Fruit fly (Drosophila melanogaster): ENCODE data around the gene CHKov1.

CHKov1 gene

DNA sequence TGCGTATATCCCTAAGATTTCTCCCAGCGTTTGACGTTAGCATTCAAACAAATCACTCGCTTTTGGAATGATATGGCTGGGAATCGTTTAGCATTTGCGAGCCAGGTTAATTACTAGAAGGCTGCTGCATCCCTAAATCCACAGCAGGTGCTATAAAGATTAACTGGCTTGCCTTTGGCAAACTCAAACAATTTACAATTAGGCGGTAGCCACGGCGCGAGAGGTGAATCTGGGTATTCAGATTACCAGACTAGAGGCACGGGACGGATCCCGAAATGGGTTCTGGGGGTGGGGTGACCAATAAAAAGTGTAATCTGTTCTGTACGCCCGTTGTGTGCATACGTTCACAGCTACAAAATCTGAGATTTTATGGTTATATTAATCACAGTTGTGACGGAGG lies 48.0 kb downstream of the CHKov1 start, which contains the start of gene CG11892:
Gene CG11892 (plus strand): TSS at position 384 of the 400 bp plus-strand sequence.
- peak; percentile 51 for TF ChIP-seq Hr83 (GFP tag; optimal IDR thresholded peaks at IDR 0.05; ENCODE audit: poor library complexity, severe bottlenecking)
- TF ChIP-seq Sp1 (GFP tag; optimal IDR thresholded peaks at IDR 0.05) = peak; percentile 55
- TF ChIP-seq rgr (GFP tag; optimal IDR thresholded peaks at IDR 0.05) = peak; percentile 36
- no peak for TF ChIP-seq psq (GFP tag; optimal IDR thresholded peaks at IDR 0.05)
- TF ChIP-seq OdsH (GFP tag; optimal IDR thresholded peaks at IDR 0.05) = peak; percentile 47
- no peak for TF ChIP-seq CG32264 (GFP tag; optimal IDR thresholded peaks at IDR 0.05)
- TF ChIP-seq Rel (GFP tag; optimal IDR thresholded peaks at IDR 0.05) = no peak
- TF ChIP-seq Rel (tag; optimal IDR thresholded peaks at IDR 0.05) = no peak
- no peak for TF ChIP-seq CrebA (GFP tag; optimal IDR thresholded peaks at IDR 0.05; ENCODE audit: borderline replicate concordance)
- peak; percentile 24 for TF ChIP-seq Hnf4 (GFP tag; optimal IDR thresholded peaks at IDR 0.05)
- peak; percentile 50 for TF ChIP-seq fru (GFP tag; optimal IDR thresholded peaks at IDR 0.05)
- TF ChIP-seq woc (GFP tag; optimal IDR thresholded peaks at IDR 0.05) = no peak
- TF ChIP-seq br (GFP tag; optimal IDR thresholded peaks at IDR 0.05) = peak; percentile 57
- TF ChIP-seq Abd-B (GFP tag; optimal IDR thresholded peaks at IDR 0.05) = no peak
- TF ChIP-seq Vsx2 (GFP tag; optimal IDR thresholded peaks at IDR 0.05; ENCODE audit: partially characterized antibody) = no peak
- TF ChIP-seq brk (GFP tag; optimal IDR thresholded peaks at IDR 0.05) = no peak

DNA sequence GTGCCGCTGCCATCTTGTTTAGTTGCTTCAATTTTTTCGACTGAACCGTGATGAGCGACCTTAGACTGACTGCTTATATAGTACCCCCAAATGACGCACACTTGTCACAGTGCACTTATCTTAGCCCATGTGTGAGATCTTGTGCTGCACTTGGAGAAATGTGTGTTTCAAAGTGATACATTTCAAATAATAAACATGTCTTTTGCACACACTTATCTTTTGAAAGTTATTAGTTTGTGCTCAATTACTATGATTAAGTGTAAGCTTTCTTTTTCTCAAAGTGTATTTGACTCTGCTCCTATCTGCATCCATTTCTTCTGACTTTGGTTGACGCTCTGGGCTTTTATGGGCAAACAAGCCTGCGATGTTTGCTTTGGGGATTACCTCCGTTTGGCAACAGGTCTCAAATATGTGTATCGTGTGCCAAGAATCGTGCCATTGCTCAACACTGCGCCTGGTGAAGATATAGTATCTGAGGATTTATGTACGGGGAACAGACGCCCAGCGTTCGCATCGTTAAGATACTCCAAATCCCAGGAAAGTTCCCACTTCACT lies 49.2 kb downstream of the CHKov1 start, which contains the start of gene CG10514:
Gene CG10514 (minus strand): TSS at position 51 of the 555 bp plus-strand sequence.
- TF ChIP-seq dl (GFP tag; optimal IDR thresholded peaks at IDR 0.05; ENCODE audit: insufficient read depth in 1 of 2, partially characterized antibody in 2 of 2) (no peak), dsf (GFP tag; optimal IDR thresholded peaks at IDR 0.05; ENCODE audit: borderline replicate concordance) (no peak), tai (GFP tag; optimal IDR thresholded peaks at IDR 0.05) (no peak), br (GFP tag; optimal IDR thresholded peaks at IDR 0.05) (peak; percentile 36), fru (GFP tag; optimal IDR thresholded peaks at IDR 0.05) (peak; percentile 13), woc (GFP tag; optimal IDR thresholded peaks at IDR 0.05) (no peak), CrebA (GFP tag; optimal IDR thresholded peaks at IDR 0.05; ENCODE audit: borderline replicate concordance) (no peak), jim (GFP tag; optimal IDR thresholded peaks at IDR 0.05) (no peak), Mio (GFP tag; optimal IDR thresholded peaks at IDR 0.05) (no peak), lola (GFP tag; optimal IDR thresholded peaks at IDR 0.05) (no peak), HLH106 (tag; optimal IDR thresholded peaks at IDR 0.05) (no peak), N (GFP tag; optimal IDR thresholded peaks at IDR 0.05) (no peak), h (GFP tag; optimal IDR thresholded peaks at IDR 0.05) (no peak), Vsx2 (GFP tag; optimal IDR thresholded peaks at IDR 0.05; ENCODE audit: partially characterized antibody) (no peak), Jra (GFP tag; optimal IDR thresholded peaks at IDR 0.05) (no peak), brk (GFP tag; optimal IDR thresholded peaks at IDR 0.05) (no peak), OdsH (GFP tag; optimal IDR thresholded peaks at IDR 0.05) (peak; percentile 43), CG9705 (GFP tag; optimal IDR thresholded peaks at IDR 0.05) (no peak), Hnf4 (GFP tag; optimal IDR thresholded peaks at IDR 0.05) (no peak), Hr78 (GFP tag; optimal IDR thresholded peaks at IDR 0.05) (no peak), CG32264 (GFP tag; optimal IDR thresholded peaks at IDR 0.05) (no peak), Hr83 (GFP tag; optimal IDR thresholded peaks at IDR 0.05; ENCODE audit: poor library complexity, severe bottlenecking) (peak; percentile 77), dmrt93B (GFP tag; optimal IDR thresholded peaks at IDR 0.05) (no peak), Abd-B (GFP tag; optimal IDR thresholded peaks at IDR 0.05) (no peak), psq (GFP tag; optimal IDR thresholded peaks at IDR 0.05) (peak; percentile 18), ey (GFP tag; optimal IDR thresholded peaks at IDR 0.05) (peak; percentile 4), Rel (GFP tag; optimal IDR thresholded peaks at IDR 0.05) (no peak), Rel (tag; optimal IDR thresholded peaks at IDR 0.05) (no peak), usp (GFP tag; optimal IDR thresholded peaks at IDR 0.05) (no peak), Dif (GFP tag; optimal IDR thresholded peaks at IDR 0.05; ENCODE audit: partially characterized antibody) (no peak), Sp1 (GFP tag; optimal IDR thresholded peaks at IDR 0.05) (peak; percentile 10), sage (GFP tag; optimal IDR thresholded peaks at IDR 0.05) (no peak), pan (optimal IDR thresholded peaks at IDR 0.05) (no peak), rgr (GFP tag; optimal IDR thresholded peaks at IDR 0.05) (peak; percentile 24), Myc (optimal IDR thresholded peaks at IDR 0.05) (no peak), foxo (GFP tag; optimal IDR thresholded peaks at IDR 0.05) (peak in 1 of 2 experiments; percentile 18), GATAd (GFP tag; optimal IDR thresholded peaks at IDR 0.05) (no peak), Dfd (GFP tag; optimal IDR thresholded peaks at IDR 0.05) (no peak), sv (GFP tag; optimal IDR thresholded peaks at IDR 0.05) (no peak)
